Fruit fly (Drosophila melanogaster): Measurements from ENCODE around the gene CG9016.
A peak's percentile ranks its signal among the peaks of the same experiment; 100 is the strongest.

CG9016 gene

DNA sequence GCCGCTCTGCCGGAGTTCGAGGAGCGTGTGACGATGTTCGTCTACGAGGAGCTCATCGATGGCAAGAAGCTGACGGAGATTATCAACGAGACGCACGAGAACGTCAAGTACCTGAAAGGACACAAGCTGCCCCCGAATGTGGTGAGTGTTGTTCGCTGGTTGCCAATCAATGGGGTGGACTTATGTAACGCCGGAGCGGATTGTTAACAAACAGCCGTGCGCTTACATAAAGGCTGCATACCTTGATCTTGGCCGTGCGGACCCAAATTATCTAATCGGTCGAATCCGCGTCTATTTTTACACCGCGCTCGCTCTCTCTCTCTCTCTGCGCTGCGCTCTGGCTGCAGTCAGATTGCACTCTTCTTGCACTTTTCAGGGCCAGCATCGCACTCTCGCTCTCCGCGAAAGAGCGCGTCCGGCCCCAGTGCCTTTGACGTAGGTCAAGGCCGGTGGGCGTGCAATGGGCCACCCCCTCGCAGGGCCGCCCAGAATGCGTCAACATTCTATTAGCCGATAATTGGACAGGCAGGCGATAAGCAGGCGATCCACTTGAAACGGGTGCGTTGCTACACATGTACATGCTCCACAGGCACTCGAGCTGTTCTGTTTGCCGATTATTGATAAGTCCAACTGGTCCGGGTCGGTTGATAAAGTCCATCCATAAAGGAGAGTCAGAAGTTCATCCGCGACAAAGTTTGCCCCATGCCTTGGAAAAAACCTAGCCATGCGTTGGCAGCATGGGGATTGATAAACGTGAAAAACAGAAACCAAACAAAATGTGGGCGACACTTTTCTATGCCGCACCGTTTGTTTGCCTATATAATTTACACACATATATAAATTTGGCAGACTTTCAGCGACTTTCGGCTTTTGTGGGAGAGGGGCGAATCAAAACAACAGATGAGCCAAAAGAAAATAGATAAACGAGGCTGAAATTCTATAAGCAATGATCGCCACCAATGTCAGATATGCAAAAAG lies 21.1 kb upstream of the CG9016 start (continued):
- TF ChIP-seq en (GFP tag; optimal IDR thresholded peaks at IDR 0.05) (no peak), Hey (tag; optimal IDR thresholded peaks at IDR 0.05) (peak; percentile 43), da (GFP tag; optimal IDR thresholded peaks at IDR 0.05) (no peak), bcd (GFP tag; optimal IDR thresholded peaks at IDR 0.05) (no peak), CG7745 (tag; optimal IDR thresholded peaks at IDR 0.05) (peak; percentile 3), CG31441 (GFP tag; IDR thresholded peaks at IDR 0.05) (no peak), CG17829 (tag; optimal IDR thresholded peaks at IDR 0.05) (no peak), Kr (GFP tag; optimal IDR thresholded peaks at IDR 0.05) (peak; percentile 7), Dll (GFP tag; IDR thresholded peaks at IDR 0.05; ENCODE audit: partially characterized antibody) (peak; percentile 50; the same call in 2 of the 4 replicates), MTF-1 (GFP tag; optimal IDR thresholded peaks at IDR 0.05; ENCODE audit: borderline replicate concordance) (no peak), CG4820 (GFP tag; optimal IDR thresholded peaks at IDR 0.05) (no peak), kni (GFP tag; optimal IDR thresholded peaks at IDR 0.05) (no peak), CG3281 (GFP tag; optimal IDR thresholded peaks at IDR 0.05) (no peak), Elba2 (GFP tag; optimal IDR thresholded peaks at IDR 0.05) (no peak), NC2β (GFP tag; optimal IDR thresholded peaks at IDR 0.05) (no peak), tio (GFP tag; optimal IDR thresholded peaks at IDR 0.05) (no peak), cato (GFP tag; optimal IDR thresholded peaks at IDR 0.05; ENCODE audit: borderline replicate concordance) (no peak), CG3847 (GFP tag; IDR thresholded peaks at IDR 0.05) (no peak), pan (optimal IDR thresholded peaks at IDR 0.05) (no peak), pan (GFP tag; optimal IDR thresholded peaks at IDR 0.05 in 1 of 2, IDR thresholded peaks at IDR 0.05 in 1 of 2) (no peak), NFAT (GFP tag; IDR thresholded peaks at IDR 0.05) (no peak), cas (GFP tag; IDR thresholded peaks at IDR 0.05) (no peak), row (GFP tag; IDR thresholded peaks at IDR 0.05) (no peak), stc (GFP tag; IDR thresholded peaks at IDR 0.05) (no peak), CG6175 (GFP tag; IDR thresholded peaks at IDR 0.05) (no peak), sna (GFP tag; IDR thresholded peaks at IDR 0.05; ENCODE audit: partially characterized antibody) (no peak), Opbp (GFP tag; IDR thresholded peaks at IDR 0.05; ENCODE audit: partially characterized antibody) (peak; percentile 31; the same call in 1 of the 3 replicates), chn (GFP tag; optimal IDR thresholded peaks at IDR 0.05) (peak; percentile 47), lmd (GFP tag; IDR thresholded peaks at IDR 0.05) (0 out of 2 replicates have a peak, but pooled peaks have one; percentile 6), BtbVII (GFP tag; optimal IDR thresholded peaks at IDR 0.05) (no peak), Jarid2 (GFP tag; optimal IDR thresholded peaks at IDR 0.05) (no peak), dati (GFP tag; IDR thresholded peaks at IDR 0.05) (no peak), CG30020 (tag; optimal IDR thresholded peaks at IDR 0.05) (no peak), CG5953 (GFP tag; IDR thresholded peaks at IDR 0.05) (no peak), CkIIα-i1 (GFP tag; IDR thresholded peaks at IDR 0.05) (no peak), CG8359 (GFP tag; optimal IDR thresholded peaks at IDR 0.05; ENCODE audit: borderline replicate concordance) (no peak)

DNA sequence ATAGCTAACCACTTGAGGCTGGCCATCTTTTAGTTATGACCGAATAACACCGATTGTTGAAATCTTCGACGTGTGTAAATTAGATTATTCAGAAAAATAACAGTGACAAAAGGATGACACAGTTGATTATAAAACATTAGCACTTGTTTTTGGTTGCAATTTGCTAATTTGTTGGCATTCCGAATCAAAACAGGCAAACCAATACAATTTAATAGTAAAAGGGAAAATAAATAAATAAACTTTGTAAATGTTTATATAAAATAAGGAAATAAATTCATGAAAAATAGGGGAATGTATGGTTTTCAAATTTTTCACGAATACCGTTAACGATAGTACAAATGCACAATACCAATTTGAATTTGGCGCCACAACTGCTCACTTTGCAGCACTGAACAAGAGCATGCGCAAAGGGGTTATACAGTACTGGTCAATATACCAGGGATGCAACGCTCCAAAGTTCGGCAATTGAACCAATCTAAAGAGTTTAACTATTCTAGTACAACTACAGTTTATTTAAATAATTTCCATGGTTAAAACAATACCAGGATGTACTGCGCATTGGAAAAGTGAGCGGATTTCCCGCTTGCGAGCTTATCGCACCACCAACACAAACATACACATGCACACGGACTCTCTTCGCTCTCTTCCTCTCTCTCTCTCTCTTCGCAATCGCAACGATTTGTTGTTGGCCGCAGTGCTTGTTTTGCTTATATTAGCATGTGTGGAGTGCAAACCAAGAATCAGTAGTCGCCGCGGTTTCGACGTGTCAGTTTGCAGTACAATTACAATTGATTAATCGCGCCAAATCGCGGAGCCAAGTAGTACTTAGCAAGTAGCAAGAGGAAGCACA lies 20.0 kb upstream of the CG9016 start, which contains the start of the genes Sfp26Ad and Gpdh1:
Gene Sfp26Ad, minus strand, starts transcription at position 76 of the 850 bp plus-strand sequence.
Gene Gpdh1, plus strand, starts transcription at position 415 of the 850 bp plus-strand sequence.
- TF ChIP-seq CG8281 (tag; optimal IDR thresholded peaks at IDR 0.05) = no peak
- peak; percentile 23 for TF ChIP-seq YL-1 (GFP tag; optimal IDR thresholded peaks at IDR 0.05)
- TF ChIP-seq Dfd (GFP tag; optimal IDR thresholded peaks at IDR 0.05) = no peak
- TF ChIP-seq da (GFP tag; optimal IDR thresholded peaks at IDR 0.05) = peak; percentile 10
- TF ChIP-seq ac (GFP tag; optimal IDR thresholded peaks at IDR 0.05) = no peak
- peak; percentile 40 for TF ChIP-seq Atf3 (GFP tag; optimal IDR thresholded peaks at IDR 0.05)
- peak; percentile 72 for TF ChIP-seq Elba2 (GFP tag; optimal IDR thresholded peaks at IDR 0.05)
- TF ChIP-seq repo (GFP tag; optimal IDR thresholded peaks at IDR 0.05) = peak; percentile 72
- peak; percentile 60 for TF ChIP-seq CG13894 (tag; optimal IDR thresholded peaks at IDR 0.05)
- TF ChIP-seq inv (GFP tag; IDR thresholded peaks at IDR 0.05; ENCODE audit: partially characterized antibody) = no peak
- TF ChIP-seq dan (GFP tag; IDR thresholded peaks at IDR 0.05) = no peak
- peak; percentile 44; the same call in 2 of the 3 replicates for TF ChIP-seq HLH4C (GFP tag; IDR thresholded peaks at IDR 0.05; ENCODE audit: partially characterized antibody)
- TF ChIP-seq CG11723 (GFP tag; optimal IDR thresholded peaks at IDR 0.05) = peak; percentile 57
- TF ChIP-seq fu2 (GFP tag; optimal IDR thresholded peaks at IDR 0.05) = peak; percentile 54

Measured in whole organism, embryonic.